Worm (Caenorhabditis elegans): Measurements from ENCODE around the gene C10A4.1.

ce11 chrX:7390270-7390669 lies 25.9 kb upstream of the C10A4.1 start, which contains the start of gene C10A4.6:
- TF ChIP-seq ceh-16 (tag; optimal IDR thresholded peaks at IDR 0.05) (no peak), lin-39 (tag; optimal IDR thresholded peaks at IDR 0.05) (no peak), nhr-43 (tag; optimal IDR thresholded peaks at IDR 0.05; ENCODE audit: poor library complexity, severe bottlenecking) (no peak), nhr-237 (tag; optimal IDR thresholded peaks at IDR 0.05) (no peak), nhr-12 (tag; optimal IDR thresholded peaks at IDR 0.05) (no peak), nfya-1 (tag; optimal IDR thresholded peaks at IDR 0.05; ENCODE audit: insufficient read depth) (no peak), nhr-23 (tag; optimal IDR thresholded peaks at IDR 0.05) (no peak), mdl-1 (tag; optimal IDR thresholded peaks at IDR 0.05) (no peak), pqm-1 (tag; optimal IDR thresholded peaks at IDR 0.05) (no peak), fos-1 (tag; optimal IDR thresholded peaks at IDR 0.05) (no peak), eor-1 (tag; optimal IDR thresholded peaks at IDR 0.05) (no peak), nhr-77 (tag; optimal IDR thresholded peaks at IDR 0.05) (no peak)

All from whole organism, L3 larva.